Fruit fly (Drosophila melanogaster): Measurements from ENCODE around the gene CG32277.
A peak's percentile ranks its signal among the peaks of the same experiment; 100 is the strongest.

The CG32277 gene

DNA sequence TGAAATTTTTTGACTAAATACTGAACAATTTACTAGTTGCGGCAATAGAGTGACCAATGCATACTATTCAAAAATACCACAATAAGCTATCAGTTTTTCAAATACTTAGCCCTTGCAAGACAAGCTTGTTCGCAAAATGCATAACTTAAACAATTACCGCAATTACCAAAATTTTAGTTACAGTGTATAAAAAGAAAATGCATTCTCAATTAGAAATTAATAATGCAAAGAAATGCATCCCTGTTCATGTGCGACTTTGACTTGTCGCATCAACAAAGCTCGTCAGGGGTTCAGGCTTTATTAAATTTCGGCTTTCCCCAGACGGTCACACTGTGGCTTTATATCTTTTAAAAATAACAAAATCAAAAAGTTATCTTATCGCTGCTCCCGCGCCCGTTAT, 13.6 kb upstream of the CG32277 start, which contains the start of the genes hob and nSMase:
hob (minus strand) TSS at position 62 of the 400 bp plus-strand sequence.
nSMase (plus strand) TSS at position 298 of the 400 bp plus-strand sequence.
- TF ChIP-seq OdsH (GFP tag; optimal IDR thresholded peaks at IDR 0.05) (peak; percentile 34), tai (GFP tag; optimal IDR thresholded peaks at IDR 0.05) (no peak)

DNA sequence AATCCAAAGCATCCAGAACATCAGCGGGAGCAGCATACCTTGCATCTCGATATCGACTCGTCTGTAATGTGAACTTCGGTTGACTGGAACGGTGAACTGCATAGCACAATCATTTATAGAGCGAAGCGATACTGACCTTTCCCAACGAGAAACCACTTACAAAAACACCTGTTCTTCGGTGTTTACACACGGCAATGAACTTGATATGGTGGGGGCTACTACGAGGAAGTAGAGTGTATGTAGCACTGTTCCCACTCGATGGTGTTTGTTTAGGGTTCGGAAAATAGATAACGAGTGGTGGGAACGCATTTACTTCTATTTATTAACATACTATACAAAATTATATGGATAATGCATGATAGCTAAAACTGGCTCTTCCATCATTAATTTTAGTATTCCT, 3.6 kb upstream of the CG32277 start, which contains the start of the genes CG32269 and CG32270:
CG32269 (minus strand) TSS at position 91 of the 400 bp plus-strand sequence.
CG32270 (minus strand) TSS at position 91 of the 400 bp plus-strand sequence.
- TF ChIP-seq Rel (GFP tag; optimal IDR thresholded peaks at IDR 0.05) (no peak), Rel (tag; optimal IDR thresholded peaks at IDR 0.05) (no peak), Hr83 (GFP tag; optimal IDR thresholded peaks at IDR 0.05; ENCODE audit: poor library complexity, severe bottlenecking) (peak; percentile 92)

DNA sequence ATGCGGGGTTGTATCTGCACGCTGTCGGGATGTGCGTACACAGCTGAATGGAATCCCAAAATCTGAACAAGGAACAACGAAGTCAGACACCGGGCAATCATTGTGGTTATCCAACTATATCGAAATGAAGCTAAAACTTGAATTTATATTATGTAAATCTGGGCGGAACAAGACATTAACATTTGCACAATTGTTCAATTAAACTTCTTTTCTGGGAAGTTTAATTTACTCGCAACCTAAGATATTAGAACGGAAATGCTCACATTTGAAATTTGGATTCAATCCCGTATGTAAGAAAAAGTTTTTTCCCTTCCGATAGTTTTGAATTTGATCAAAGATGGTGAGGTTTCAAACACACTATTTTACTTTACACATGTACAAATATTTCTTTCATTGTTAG, 1.0 kb upstream of the CG32277 start, which contains the start of gene CG33160:
CG33160 (minus strand) TSS at position 101 of the 400 bp plus-strand sequence.
- TF ChIP-seq rgr (GFP tag; optimal IDR thresholded peaks at IDR 0.05) (no peak), Jra (GFP tag; optimal IDR thresholded peaks at IDR 0.05) (no peak), dl (GFP tag; optimal IDR thresholded peaks at IDR 0.05; ENCODE audit: insufficient read depth in 1 of 2, partially characterized antibody in 2 of 2) (no peak)

DNA sequence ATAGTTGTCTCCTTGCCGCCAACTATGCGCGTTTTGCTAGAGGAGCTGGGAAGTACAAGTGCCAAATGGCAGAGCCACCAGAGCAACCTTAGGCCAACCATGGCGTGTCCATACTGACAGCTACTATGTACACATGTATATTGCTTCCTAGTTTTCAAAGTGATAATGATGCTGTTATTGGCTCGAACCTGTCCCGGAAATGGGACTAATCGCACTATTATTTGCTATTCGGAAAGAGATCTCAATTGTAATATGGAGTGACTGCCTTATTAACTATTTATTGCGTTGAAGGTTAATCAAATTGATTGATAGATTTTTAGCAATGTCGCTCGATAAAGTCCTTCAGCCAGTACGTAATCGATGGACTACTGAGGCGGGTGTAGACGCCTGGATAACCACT, 901 bp downstream of the CG32277 start, which contains the start of gene CG33159:
CG33159 (minus strand) TSS at position 101 of the 400 bp plus-strand sequence.
- TF ChIP-seq Hr83 (GFP tag; optimal IDR thresholded peaks at IDR 0.05; ENCODE audit: poor library complexity, severe bottlenecking) (no peak), usp (GFP tag; optimal IDR thresholded peaks at IDR 0.05) (no peak)

DNA sequence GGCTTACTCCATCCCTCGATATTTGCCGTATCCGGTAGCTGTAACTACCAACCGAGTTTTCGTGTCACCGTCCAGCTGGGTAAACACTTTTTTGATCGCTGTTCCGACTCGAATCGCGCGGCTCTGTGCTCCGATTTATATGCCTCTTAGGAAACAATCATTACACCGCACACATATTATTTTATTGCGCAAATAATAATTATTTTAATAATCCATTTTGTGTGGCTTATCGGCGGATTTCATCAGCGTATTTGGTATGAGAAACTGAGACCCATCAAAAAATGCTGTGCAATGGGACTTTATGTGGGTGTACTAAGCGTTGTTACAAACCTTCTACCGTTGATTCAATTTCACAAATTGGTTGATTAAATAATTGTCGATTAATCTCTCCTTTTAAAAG, 2.2 kb downstream of the CG32277 start, which contains the start of gene CG32271:
CG32271 (minus strand) TSS at position 101 of the 400 bp plus-strand sequence.
- TF ChIP-seq lola (GFP tag; optimal IDR thresholded peaks at IDR 0.05), result no peak
- no peak for TF ChIP-seq dl (GFP tag; optimal IDR thresholded peaks at IDR 0.05; ENCODE audit: insufficient read depth in 1 of 2, partially characterized antibody in 2 of 2)
- TF ChIP-seq pan (optimal IDR thresholded peaks at IDR 0.05), result no peak
- no peak for TF ChIP-seq woc (GFP tag; optimal IDR thresholded peaks at IDR 0.05)
- no peak for TF ChIP-seq dsf (GFP tag; optimal IDR thresholded peaks at IDR 0.05; ENCODE audit: borderline replicate concordance)
- no peak for TF ChIP-seq Abd-B (GFP tag; optimal IDR thresholded peaks at IDR 0.05)
- no peak for TF ChIP-seq tai (GFP tag; optimal IDR thresholded peaks at IDR 0.05)
- TF ChIP-seq h (GFP tag; optimal IDR thresholded peaks at IDR 0.05), result no peak

DNA sequence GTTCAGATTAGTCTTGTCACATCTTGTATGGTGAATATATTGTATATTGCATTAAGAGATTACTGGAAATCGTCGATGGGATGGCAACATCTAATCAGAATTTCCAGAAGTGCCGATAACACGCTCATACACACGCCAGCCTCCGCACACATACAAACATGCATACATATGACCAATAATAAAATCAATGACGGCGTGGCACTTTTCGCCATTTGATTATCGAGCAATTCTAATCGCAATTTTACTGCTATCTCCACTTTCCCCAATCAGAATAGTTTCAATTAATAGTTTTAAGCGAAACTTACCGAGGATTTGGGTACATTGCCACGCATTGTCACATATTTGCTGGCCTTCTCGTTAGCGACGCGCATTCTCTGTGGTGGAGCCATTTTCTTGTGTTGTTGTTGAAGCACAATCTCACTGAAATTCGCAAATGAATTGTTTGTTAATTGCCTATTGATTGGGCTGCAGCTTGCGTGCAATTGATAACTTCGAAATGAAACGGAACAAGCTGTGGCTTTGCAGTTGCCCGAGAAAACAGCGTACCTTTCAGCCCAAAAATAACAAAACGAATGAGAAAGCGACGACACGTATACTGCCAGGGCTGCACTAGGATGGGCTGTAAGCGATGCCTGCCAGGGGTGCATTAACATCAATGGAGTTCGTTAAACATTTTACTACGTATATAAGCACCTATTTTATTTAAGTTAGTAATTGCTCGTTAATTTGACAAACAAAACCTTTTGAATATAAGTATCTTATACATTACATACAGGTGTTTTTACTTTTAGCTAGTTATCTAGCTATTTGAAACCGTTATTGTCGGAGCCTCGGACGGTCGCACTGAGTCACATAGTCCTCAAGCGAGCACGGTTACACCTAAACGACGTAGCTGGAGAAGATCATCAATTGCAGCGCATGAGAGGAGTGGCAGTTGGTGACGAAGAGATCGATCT, 6.5 kb downstream of the CG32277 start, which contains the start of the genes CG32276 and gry:
CG32276 (minus strand) TSS at position 601 of the 956 bp plus-strand sequence.
gry (plus strand) TSS at position 644 of the 956 bp plus-strand sequence.
- no peak for TF ChIP-seq usp (GFP tag; optimal IDR thresholded peaks at IDR 0.05)
- TF ChIP-seq h (GFP tag; optimal IDR thresholded peaks at IDR 0.05), result peak; percentile 90
- peak; percentile 57 for TF ChIP-seq Hr83 (GFP tag; optimal IDR thresholded peaks at IDR 0.05; ENCODE audit: poor library complexity, severe bottlenecking)
- peak; percentile 80 for TF ChIP-seq Sp1 (GFP tag; optimal IDR thresholded peaks at IDR 0.05)
- no peak for TF ChIP-seq Jra (GFP tag; optimal IDR thresholded peaks at IDR 0.05)
- TF ChIP-seq Myc (optimal IDR thresholded peaks at IDR 0.05), result peak; percentile 83
- no peak for TF ChIP-seq Vsx2 (GFP tag; optimal IDR thresholded peaks at IDR 0.05; ENCODE audit: partially characterized antibody)
- TF ChIP-seq dl (GFP tag; optimal IDR thresholded peaks at IDR 0.05; ENCODE audit: insufficient read depth in 1 of 2, partially characterized antibody in 2 of 2), result no peak
- TF ChIP-seq woc (GFP tag; optimal IDR thresholded peaks at IDR 0.05), result peak; percentile 88
- no peak for TF ChIP-seq Rel (GFP tag; optimal IDR thresholded peaks at IDR 0.05)
- TF ChIP-seq Rel (tag; optimal IDR thresholded peaks at IDR 0.05), result peak; percentile 73
- TF ChIP-seq ey (GFP tag; optimal IDR thresholded peaks at IDR 0.05), result peak; percentile 76
- no peak for TF ChIP-seq lola (GFP tag; optimal IDR thresholded peaks at IDR 0.05)
- TF ChIP-seq Abd-B (GFP tag; optimal IDR thresholded peaks at IDR 0.05), result no peak
- no peak for TF ChIP-seq Dfd (GFP tag; optimal IDR thresholded peaks at IDR 0.05)
- peak; percentile 89 for TF ChIP-seq fru (GFP tag; optimal IDR thresholded peaks at IDR 0.05)
- TF ChIP-seq sage (GFP tag; optimal IDR thresholded peaks at IDR 0.05), result no peak
- no peak for TF ChIP-seq Hnf4 (GFP tag; optimal IDR thresholded peaks at IDR 0.05)
- TF ChIP-seq N (GFP tag; optimal IDR thresholded peaks at IDR 0.05), result no peak
- TF ChIP-seq tai (GFP tag; optimal IDR thresholded peaks at IDR 0.05), result no peak
- TF ChIP-seq CrebA (GFP tag; optimal IDR thresholded peaks at IDR 0.05; ENCODE audit: borderline replicate concordance), result peak; percentile 97
- TF ChIP-seq br (GFP tag; optimal IDR thresholded peaks at IDR 0.05), result peak; percentile 81
- TF ChIP-seq Mio (GFP tag; optimal IDR thresholded peaks at IDR 0.05), result no peak
- no peak for TF ChIP-seq pan (optimal IDR thresholded peaks at IDR 0.05)
- peak; percentile 90 for TF ChIP-seq jim (GFP tag; optimal IDR thresholded peaks at IDR 0.05)
- no peak for TF ChIP-seq dmrt93B (GFP tag; optimal IDR thresholded peaks at IDR 0.05)
- TF ChIP-seq CG9705 (GFP tag; optimal IDR thresholded peaks at IDR 0.05), result peak; percentile 63
- peak; percentile 79 for TF ChIP-seq HLH106 (tag; optimal IDR thresholded peaks at IDR 0.05)
- TF ChIP-seq foxo (GFP tag; optimal IDR thresholded peaks at IDR 0.05), result peak in 1 of 2 experiments; percentile 90
- TF ChIP-seq psq (GFP tag; optimal IDR thresholded peaks at IDR 0.05), result peak; percentile 62
- TF ChIP-seq Dif (GFP tag; optimal IDR thresholded peaks at IDR 0.05; ENCODE audit: partially characterized antibody), result no peak
- TF ChIP-seq OdsH (GFP tag; optimal IDR thresholded peaks at IDR 0.05), result peak; percentile 75

Measured in whole organism, wandering third instar larva.